Fruit fly (Drosophila melanogaster) whole organism: ENCODE results near the gene Syx8.

ENCODE experiments used
- CG8478 ChIP-seq: fragments of >200 bp; optimal IDR thresholded peaks from 2 replicates; lab custom pipeline; 2018; ENCODE audit warnings: inconsistent platforms
- Dll ChIP-seq: fragments of >200 bp; optimal IDR thresholded peaks from 2 replicates; lab custom pipeline; 2017
- EcR ChIP-seq, 2 experiments: fragments of >200 bp; optimal IDR thresholded peaks; 2 replicates each; lab custom pipeline; 2017; ENCODE audit warnings: missing biosample characterization in 2 of 2, missing genetic modification characterization in 2 of 2, missing genetic modification reagents in 2 of 2
- pan ChIP-seq: fragments of >200 bp; optimal IDR thresholded peaks from 2 replicates; lab custom pipeline; 2017
- psq ChIP-seq: fragments of >200 bp; optimal IDR thresholded peaks from 2 replicates; lab custom pipeline; 2017
- usp ChIP-seq: fragments of >200 bp; optimal IDR thresholded peaks from 2 replicates; lab custom pipeline; 2017; ENCODE audit warnings: missing biosample characterization, missing genetic modification characterization, mixed read lengths

The Syx8 gene

DNA sequence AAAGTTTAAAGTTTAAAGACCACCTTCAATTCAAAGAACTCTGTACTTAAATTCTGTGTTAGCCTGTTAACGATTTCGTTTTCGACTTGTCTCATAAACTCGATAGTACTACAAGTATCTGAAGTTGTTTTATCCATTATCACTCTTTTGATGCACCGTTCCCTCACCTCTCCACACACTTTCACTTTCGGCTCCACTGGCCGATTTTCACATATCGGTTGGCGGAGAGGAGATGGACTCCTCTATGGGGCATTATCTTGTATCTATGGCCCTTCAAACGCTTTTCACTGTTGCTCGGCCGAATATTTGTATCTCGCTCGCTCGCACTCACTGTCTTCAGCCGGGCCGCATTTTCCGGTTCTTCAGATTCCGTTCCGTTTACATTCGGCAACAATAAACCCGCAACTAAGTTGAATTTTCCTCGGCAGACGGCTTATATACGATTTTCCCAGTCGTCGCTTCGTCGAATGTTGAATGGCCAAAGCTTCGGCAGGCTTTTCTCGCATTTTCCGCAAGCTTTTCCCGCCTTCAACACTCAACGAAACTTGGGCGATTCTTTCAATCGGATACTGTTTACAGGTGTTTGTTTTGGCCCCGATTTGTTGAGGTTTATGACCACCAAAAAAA, 43.7 kb downstream of the Syx8 start, which contains the start of gene CG43373:
Gene CG43373 (minus strand): TSS at position 373 of the 627 bp plus-strand sequence.
- TF ChIP-seq pan (no peak), psq (lab: Kevin White, UChicago) (no peak), Dll (lab: Kevin White, UChicago) (no peak), EcR (GFP tag; optimal IDR thresholded peaks at IDR 0.05; lab: Kevin White, UChicago) (no peak), CG8478 (lab: Kevin White, UChicago) (no peak), usp (GFP tag; lab: Kevin White, UChicago) (no peak)
